Worm (Caenorhabditis elegans) whole organism, late embryonic: ENCODE results near the gene tag-10.

Experiments used
- eyg-1 ChIP-seq: sonication (generic microtip); optimal IDR thresholded peaks from 2 replicates; lab custom pipeline; 2016; ENCODE audit warnings: missing genotype, missing genetic modification characterization, missing compliant biosample characterization
- fkh-6 ChIP-seq: sonication (generic microtip); optimal IDR thresholded peaks from 2 replicates; lab custom pipeline; 2016; ENCODE audit warnings: missing genetic modification characterization, missing compliant biosample characterization
- nfya-1 ChIP-seq: sonication (generic microtip); optimal IDR thresholded peaks from 2 replicates; lab custom pipeline; 2017; ENCODE audit warnings: missing genetic modification characterization, mild to moderate bottlenecking, missing compliant biosample characterization, antibody characterized with exemption, moderate library complexity
- nhr-11 ChIP-seq: fragments of 150-350 bp; optimal IDR thresholded peaks from 2 replicates; lab custom pipeline; 2014; ENCODE audit warnings: missing biosample characterization, missing genetic modification characterization
- nhr-232 ChIP-seq: sonication (generic microtip); optimal IDR thresholded peaks from 2 replicates; lab custom pipeline; 2016; ENCODE audit warnings: missing genetic modification characterization, missing compliant biosample characterization
- tbx-2 ChIP-seq: sonication (generic microtip); optimal IDR thresholded peaks from 2 replicates; lab custom pipeline; 2016; ENCODE audit warnings: missing genetic modification characterization, missing compliant biosample characterization

- TF ChIP-seq nfya-1 (tag; lab: Kevin White, UChicago) (no peak), eyg-1 (no peak), fkh-6 (tag; lab: Kevin White, UChicago) (no peak), nhr-232 (tag; lab: Kevin White, UChicago) (no peak), tbx-2 (no peak), nhr-11 (tag; lab: Kevin White, UChicago) (no peak)
These were observed 47.5 kb downstream of the tag-10 start for ce11 chrII:13679775-13680320.
